Worm (Caenorhabditis elegans): ENCODE results near the gene spch-1.

spch-1 gene

DNA sequence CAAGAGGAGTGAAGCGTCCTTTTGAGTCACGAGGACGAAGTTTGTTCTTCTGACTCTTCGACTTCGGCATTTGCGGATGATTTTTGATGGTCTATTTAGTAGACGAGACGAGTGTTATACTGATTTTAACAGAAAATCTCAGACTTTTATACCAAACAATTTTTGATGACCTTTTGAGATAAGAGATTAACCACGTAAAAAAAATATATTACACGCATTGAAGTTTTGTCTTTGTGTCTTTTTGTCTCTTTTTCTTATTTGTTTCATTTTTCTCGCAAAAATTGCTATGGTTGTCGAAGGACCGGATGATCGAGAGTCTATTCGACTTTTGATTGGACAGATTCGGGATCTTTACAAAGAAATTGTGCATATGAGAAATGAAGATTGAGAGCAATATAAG is at the start of gene spch-1:
Gene spch-1 (minus strand): TSS at position 101 of the 400 bp plus-strand sequence.
- TF ChIP-seq mls-2 (tag; optimal IDR thresholded peaks at IDR 0.05) = no peak
- no peak for TF ChIP-seq unc-120 (tag; optimal IDR thresholded peaks at IDR 0.05; ENCODE audit: poor library complexity, severe bottlenecking)
- TF ChIP-seq ces-1 (GFP tag; optimal IDR thresholded peaks at IDR 0.05) = no peak
- TF ChIP-seq M03D4.4 (tag; optimal IDR thresholded peaks at IDR 0.05) = no peak

DNA sequence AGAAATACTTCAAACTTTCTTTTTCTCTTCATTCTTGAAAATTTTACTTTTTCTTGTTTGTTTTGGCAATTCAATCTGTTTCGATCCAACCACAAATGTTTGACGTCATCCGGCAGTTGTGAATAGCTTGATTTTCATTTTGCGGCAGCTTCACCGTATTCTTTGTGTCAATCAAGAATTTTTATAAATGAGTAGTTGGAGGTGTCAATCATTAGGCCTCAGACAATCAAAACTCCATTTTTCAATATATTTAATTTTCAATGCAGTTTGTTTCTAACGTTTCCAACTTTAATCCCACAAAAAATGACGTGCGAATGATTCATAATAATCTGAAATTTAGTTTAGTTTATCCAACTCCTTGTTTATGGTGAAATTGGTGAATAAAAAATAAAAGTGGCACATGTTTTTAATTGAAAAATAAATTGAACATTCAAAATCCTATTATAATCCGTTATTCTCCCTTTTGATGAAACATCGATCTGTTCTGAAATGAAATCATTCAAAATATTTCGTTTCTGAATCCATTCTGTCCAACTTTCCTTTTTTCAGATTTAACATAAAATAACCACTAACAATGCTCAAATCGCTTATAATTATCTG is 46.2 kb upstream of the spch-1 start, which contains the start of gene ttr-53:
Gene ttr-53 (plus strand): TSS at position 550 of the 600 bp plus-strand sequence.
- TF ChIP-seq cnd-1 (tag; optimal IDR thresholded peaks at IDR 0.05) (no peak), bed-3 (GFP tag; optimal IDR thresholded peaks at IDR 0.05) (no peak), snpc-4 (tag; optimal IDR thresholded peaks at IDR 0.05) (no peak), pha-4 (tag; optimal IDR thresholded peaks at IDR 0.05) (no peak), ces-1 (GFP tag; optimal IDR thresholded peaks at IDR 0.05) (no peak), drap-1 (GFP tag; optimal IDR thresholded peaks at IDR 0.05) (no peak), nhr-28 (tag; optimal IDR thresholded peaks at IDR 0.05) (no peak), ztf-11 (tag; optimal IDR thresholded peaks at IDR 0.05) (no peak), ham-2 (GFP tag; optimal IDR thresholded peaks at IDR 0.05) (no peak), mls-2 (tag; optimal IDR thresholded peaks at IDR 0.05) (no peak), unc-39 (tag; optimal IDR thresholded peaks at IDR 0.05) (no peak), sem-2 (GFP tag; optimal IDR thresholded peaks at IDR 0.05) (no peak), tbx-8 (GFP tag; optimal IDR thresholded peaks at IDR 0.05) (no peak), mep-1 (tag; optimal IDR thresholded peaks at IDR 0.05) (no peak), zip-8 (tag; optimal IDR thresholded peaks at IDR 0.05) (no peak), ceh-39 (tag; optimal IDR thresholded peaks at IDR 0.05) (no peak)

ce11 chrIV:10157034-10157433 is 45.7 kb upstream of the spch-1 start:
- no peak for TF ChIP-seq ztf-11 (tag; optimal IDR thresholded peaks at IDR 0.05)
- no peak for TF ChIP-seq ceh-39 (tag; optimal IDR thresholded peaks at IDR 0.05)
- no peak for TF ChIP-seq nhr-76 (tag; optimal IDR thresholded peaks at IDR 0.05)
- no peak for TF ChIP-seq unc-62 (GFP tag; optimal IDR thresholded peaks at IDR 0.05)
- TF ChIP-seq mep-1 (tag; optimal IDR thresholded peaks at IDR 0.05) = no peak
- TF ChIP-seq mls-2 (tag; optimal IDR thresholded peaks at IDR 0.05) = no peak
- TF ChIP-seq bed-3 (GFP tag; optimal IDR thresholded peaks at IDR 0.05) = no peak
- no peak for TF ChIP-seq ceh-43 (GFP tag; optimal IDR thresholded peaks at IDR 0.05)
- TF ChIP-seq unc-120 (tag; optimal IDR thresholded peaks at IDR 0.05; ENCODE audit: poor library complexity, severe bottlenecking) = no peak
- TF ChIP-seq lsy-2 (tag; optimal IDR thresholded peaks at IDR 0.05) = no peak
- TF ChIP-seq ces-1 (GFP tag; optimal IDR thresholded peaks at IDR 0.05) = no peak
- no peak for TF ChIP-seq drap-1 (GFP tag; optimal IDR thresholded peaks at IDR 0.05)

DNA sequence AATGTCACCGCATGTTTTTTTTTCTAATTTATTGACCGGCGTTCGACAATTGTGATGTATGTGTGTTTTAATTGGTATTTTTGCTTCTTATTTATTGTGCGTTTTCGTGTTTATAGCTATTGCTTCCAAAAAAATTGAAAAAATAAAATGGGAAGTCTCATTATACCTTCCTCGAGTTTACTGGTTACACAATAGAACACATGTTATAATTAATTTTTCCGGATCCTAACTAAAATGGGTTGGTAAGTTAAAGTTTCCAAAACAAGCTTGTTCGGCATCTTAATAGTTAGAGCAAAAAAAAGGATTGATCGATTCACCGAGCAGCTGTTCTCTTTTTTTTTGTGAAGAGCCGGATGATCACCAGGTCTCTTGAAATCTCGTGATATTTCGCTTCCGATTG is 44.1 kb upstream of the spch-1 start, which contains the start of gene ttr-54:
Gene ttr-54 (plus strand): TSS at position 301 of the 400 bp plus-strand sequence.
- TF ChIP-seq M03D4.4 (tag; optimal IDR thresholded peaks at IDR 0.05) = no peak
- no peak for TF ChIP-seq ztf-11 (tag; optimal IDR thresholded peaks at IDR 0.05)
- TF ChIP-seq tbx-8 (GFP tag; optimal IDR thresholded peaks at IDR 0.05) = no peak
- TF ChIP-seq hlh-1 (tag; optimal IDR thresholded peaks at IDR 0.05) = peak; percentile 56

DNA sequence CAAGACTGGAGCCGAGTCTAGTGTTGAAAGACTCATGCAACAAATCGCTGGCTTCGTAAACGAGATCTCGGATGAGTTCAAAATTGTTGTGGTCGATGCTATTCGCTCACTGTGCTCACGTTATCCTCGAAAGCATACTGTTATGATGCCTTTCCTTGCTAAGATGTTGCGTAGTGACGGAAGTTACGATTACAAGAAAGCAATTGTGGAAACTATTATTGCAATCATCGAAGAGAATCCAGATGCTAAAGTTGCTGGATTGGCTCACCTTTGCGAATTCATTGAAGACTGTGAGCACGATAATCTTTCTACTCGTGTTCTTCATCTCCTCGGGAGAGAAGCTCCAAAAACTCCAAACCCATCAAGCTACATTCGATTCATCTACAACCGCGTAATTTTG is 42.1 kb upstream of the spch-1 start:
- no peak for TF ChIP-seq flh-1 (GFP tag; optimal IDR thresholded peaks at IDR 0.05)
- no peak for TF ChIP-seq ztf-11 (tag; optimal IDR thresholded peaks at IDR 0.05)
- TF ChIP-seq pha-4 (tag; optimal IDR thresholded peaks at IDR 0.05) = no peak

DNA sequence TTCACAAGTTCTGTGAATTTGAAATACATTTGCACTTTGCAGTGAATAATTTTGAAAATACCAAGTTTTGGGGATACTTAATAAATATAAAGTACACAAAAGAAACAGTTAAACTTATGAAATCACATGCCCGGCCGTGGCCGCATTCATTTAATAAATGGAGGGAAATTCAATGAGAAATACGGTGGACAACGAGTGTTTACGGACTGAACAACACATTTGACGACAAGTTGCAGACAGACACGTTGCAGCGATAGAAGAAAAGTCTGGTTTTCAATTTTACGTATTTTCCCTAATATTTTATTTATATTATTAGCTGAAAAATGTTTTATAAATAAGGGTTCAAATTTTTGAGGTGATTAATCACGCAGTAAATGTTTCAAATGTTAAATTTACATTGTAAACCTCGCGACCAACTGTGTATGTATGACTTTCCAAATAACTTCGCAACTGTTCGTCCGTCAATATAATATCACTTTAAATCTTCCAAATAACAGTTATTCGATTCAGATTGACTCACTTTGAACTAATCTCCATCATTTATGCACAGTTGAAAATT is 40.2 kb upstream of the spch-1 start, which contains the start of gene copg-1:
Gene copg-1 (plus strand): TSS at position 509 of the 559 bp plus-strand sequence.
- TF ChIP-seq lsy-2 (tag; optimal IDR thresholded peaks at IDR 0.05) = peak; percentile 92
- no peak for TF ChIP-seq flh-1 (GFP tag; optimal IDR thresholded peaks at IDR 0.05)
- TF ChIP-seq nhr-2 (tag; optimal IDR thresholded peaks at IDR 0.05) = peak; percentile 28
- TF ChIP-seq ces-1 (GFP tag; optimal IDR thresholded peaks at IDR 0.05) = peak; percentile 92

DNA sequence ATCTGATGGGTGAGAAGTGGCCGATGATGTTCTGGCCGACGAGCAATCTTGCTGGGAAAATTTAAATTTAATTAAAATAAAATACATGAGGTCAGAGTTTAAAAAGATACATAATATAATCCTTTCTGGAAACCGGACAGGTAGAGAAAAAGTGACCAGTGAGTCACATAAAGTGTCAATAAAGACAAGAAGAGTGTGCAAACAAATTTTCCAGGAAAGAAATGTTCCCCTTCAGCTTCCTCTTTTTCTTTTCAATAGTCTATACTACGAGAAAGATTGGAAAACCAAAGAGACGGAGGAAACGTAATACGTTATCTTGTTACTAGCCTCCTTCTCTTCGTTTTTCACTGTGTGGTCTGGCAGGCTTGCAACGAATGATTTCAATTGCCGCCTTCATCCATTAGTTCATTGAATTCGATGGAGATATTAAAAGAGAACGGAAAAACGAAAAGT is 39.2 kb upstream of the spch-1 start, which contains the start of gene tsp-12:
Gene tsp-12 (minus strand): TSS at position 51 of the 453 bp plus-strand sequence.
- TF ChIP-seq ces-1 (GFP tag; optimal IDR thresholded peaks at IDR 0.05) (peak; percentile 83), ham-2 (GFP tag; optimal IDR thresholded peaks at IDR 0.05) (no peak), sptf-1 (tag; optimal IDR thresholded peaks at IDR 0.05) (peak; percentile 27)

Measured in whole organism, mixed stage, embryonic.